Fruit fly (Drosophila melanogaster) whole organism, embryonic: ENCODE data around the gene RpS15Aa.
A peak's percentile ranks its signal among the peaks of the same experiment; 100 is the strongest.

ENCODE experiments used
- Atf-2 ChIP-seq: fragments of 200-800 bp; sonication (Bioruptor generic); optimal IDR thresholded peaks from 2 replicates; lab custom pipeline; 2016; ENCODE audit warnings: missing biosample characterization, missing genetic modification characterization
- CG10209 ChIP-seq: fragments of 200-800 bp; sonication (Bioruptor generic); optimal IDR thresholded peaks from 3 replicates; lab custom pipeline; 2017; ENCODE audit warnings: missing biosample characterization, mild to moderate bottlenecking, missing genetic modification characterization, missing genetic modification reagents
- CG1024 ChIP-seq: fragments of 200-800 bp; sonication (Bioruptor generic); IDR thresholded peaks from 2 replicates; pipeline ENCODE4 v1.3.6; 2022; ENCODE audit warnings: missing biosample characterization, missing genetic modification characterization
- CG11085 ChIP-seq: fragments of 200-800 bp; sonication (Bioruptor generic); IDR thresholded peaks from 2 replicates; pipeline ENCODE4 v1.3.6; 2022; ENCODE audit warnings: missing biosample characterization, missing genetic modification characterization
- CG11456 ChIP-seq: fragments of 200-800 bp; sonication (Bioruptor generic); IDR thresholded peaks from 3 replicates; pipeline ENCODE4 v1.3.6; 2022; ENCODE audit warnings: missing biosample characterization, missing genetic modification characterization
- CG11723 ChIP-seq: fragments of 200-800 bp; sonication (Bioruptor generic); optimal IDR thresholded peaks from 2 replicates; lab custom pipeline; 2017; ENCODE audit warnings: missing biosample characterization, mild to moderate bottlenecking, missing genetic modification characterization
- CG12104 ChIP-seq: fragments of 200-800 bp; sonication (Bioruptor generic); optimal IDR thresholded peaks from 3 replicates; lab custom pipeline; 2016; ENCODE audit warnings: missing biosample characterization, missing genetic modification characterization
- CG15073 ChIP-seq: fragments of 200-800 bp; sonication (Bioruptor generic); optimal IDR thresholded peaks from 2 replicates; lab custom pipeline; 2016; ENCODE audit warnings: missing biosample characterization, missing genetic modification characterization
- CG15696 ChIP-seq: fragments of 200-800 bp; sonication (Bioruptor generic); optimal IDR thresholded peaks from 2 replicates; lab custom pipeline; 2019; ENCODE audit warnings: missing biosample characterization, mild to moderate bottlenecking, missing genetic modification characterization, moderate library complexity
- CG16815 ChIP-seq: fragments of 200-800 bp; sonication (Bioruptor generic); optimal IDR thresholded peaks from 3 replicates; lab custom pipeline; 2017; ENCODE audit warnings: missing biosample characterization, mild to moderate bottlenecking, missing genetic modification characterization
- CG2712 ChIP-seq: fragments of 200-800 bp; optimal IDR thresholded peaks from 3 replicates; lab custom pipeline; 2019; ENCODE audit warnings: missing biosample characterization, mild to moderate bottlenecking, missing genetic modification characterization, moderate library complexity
- CG3995 ChIP-seq: fragments of 200-800 bp; sonication (Bioruptor generic); optimal IDR thresholded peaks from 3 replicates; lab custom pipeline; 2016; ENCODE audit warnings: missing biosample characterization, missing genetic modification characterization
- CG5180 ChIP-seq: fragments of 200-800 bp; sonication (Bioruptor generic); optimal IDR thresholded peaks from 3 replicates; lab custom pipeline; 2017; ENCODE audit warnings: missing biosample characterization, missing genetic modification characterization, mild to moderate bottlenecking, moderate library complexity, missing genetic modification reagents
- CG5245 ChIP-seq: fragments of 200-800 bp; sonication (Bioruptor generic); optimal IDR thresholded peaks from 3 replicates; lab custom pipeline; 2016; ENCODE audit warnings: missing biosample characterization, missing genetic modification characterization
- CG6254 ChIP-seq: fragments of 200-800 bp; sonication (Bioruptor generic); optimal IDR thresholded peaks from 3 replicates; lab custom pipeline; 2017; ENCODE audit warnings: mild to moderate bottlenecking, missing biosample characterization, missing genetic modification reagents, missing genetic modification characterization
- CG6272 ChIP-seq: fragments of 200-800 bp; sonication (Bioruptor generic); IDR thresholded peaks from 2 replicates; pipeline ENCODE4 v1.3.6; 2022; ENCODE audit warnings: missing biosample characterization, missing genetic modification characterization
- CG6854 ChIP-seq: fragments of 200-800 bp; sonication (Bioruptor generic); optimal IDR thresholded peaks from 3 replicates; lab custom pipeline; 2017; ENCODE audit warnings: missing biosample characterization, mild to moderate bottlenecking, missing genetic modification characterization
- CG7372 ChIP-seq: fragments of 200-800 bp; sonication (Bioruptor generic); IDR thresholded peaks from 2 replicates; pipeline ENCODE4 v1.3.6; 2022; ENCODE audit warnings: missing biosample characterization, missing genetic modification characterization
- CG8290 ChIP-seq, 3 experiments: fragments of 200-800 bp; sonication (Bioruptor generic); optimal IDR thresholded peaks; 2 replicates each; lab custom pipeline; 2016 to 2019; ENCODE audit warnings: missing biosample characterization in 3 of 3, missing genetic modification characterization in 3 of 3, mild to moderate bottlenecking in 2 of 3, moderate library complexity in 1 of 3
- CG9797 ChIP-seq: fragments of 200-800 bp; sonication (Bioruptor generic); optimal IDR thresholded peaks from 3 replicates; lab custom pipeline; 2018; ENCODE audit warnings: missing biosample characterization, mild to moderate bottlenecking, missing genetic modification characterization
- CG9817 ChIP-seq: fragments of 200-800 bp; sonication (Bioruptor generic); optimal IDR thresholded peaks from 2 replicates; lab custom pipeline; 2018; ENCODE audit warnings: missing biosample characterization, mild to moderate bottlenecking, missing genetic modification characterization, moderate library complexity
- CkIIα-i1 ChIP-seq: fragments of 200-800 bp; sonication (Bioruptor generic); IDR thresholded peaks from 2 replicates; pipeline ENCODE4 v1.3.6; 2022; ENCODE audit warnings: missing biosample characterization, missing genetic modification characterization
- Doc3 ChIP-seq: fragments of 200-800 bp; sonication (Bioruptor generic); IDR thresholded peaks from 3 replicates; pipeline ENCODE4 v1.3.6; 2022; ENCODE audit warnings: missing biosample characterization, missing genetic modification characterization; ENCODE audit not compliant: partially characterized antibody
- E2f1 ChIP-seq: fragments of 200-800 bp; sonication (Bioruptor generic); IDR thresholded peaks from 2 replicates; pipeline ENCODE4 v1.3.6; 2022; ENCODE audit warnings: missing biosample characterization, missing genetic modification characterization
- Eip74EF ChIP-seq, 2 experiments: fragments of 200-800 bp in 1 of 2; fragments of >200 bp in 1 of 2; sonication (Bioruptor generic) in 1 of 2; optimal IDR thresholded peaks; 2 replicates each; lab custom pipeline; 2017 to 2019; ENCODE audit warnings: missing biosample characterization in 2 of 2, missing genetic modification characterization in 2 of 2, mild to moderate bottlenecking in 1 of 2, moderate library complexity in 1 of 2
- HLHmδ ChIP-seq: fragments of 200-800 bp; sonication (Bioruptor generic); optimal IDR thresholded peaks from 2 replicates; lab custom pipeline; 2018; ENCODE audit warnings: missing biosample characterization, mild to moderate bottlenecking, missing genetic modification characterization, moderate library complexity
- Mad ChIP-seq: fragments of 200-800 bp; sonication (Bioruptor generic); optimal IDR thresholded peaks from 2 replicates; lab custom pipeline; 2016; ENCODE audit warnings: missing biosample characterization, missing genetic modification characterization
- Med ChIP-seq: fragments of 200-800 bp; sonication (Bioruptor generic); peaks from one replicate; lab custom pipeline; 2016; ENCODE audit warnings: missing biosample characterization, missing genetic modification characterization, mild to moderate bottlenecking, inconsistent platforms, moderate library complexity
- Myb ChIP-seq: fragments of 200-800 bp; sonication (Bioruptor generic); optimal IDR thresholded peaks from 2 replicates; lab custom pipeline; 2016; ENCODE audit warnings: missing biosample characterization, missing genetic modification characterization
- NC2α ChIP-seq: fragments of 200-800 bp; sonication (Bioruptor generic); optimal IDR thresholded peaks from 2 replicates; lab custom pipeline; 2016; ENCODE audit warnings: missing biosample characterization, missing genetic modification characterization
- Oli ChIP-seq: fragments of 200-800 bp; sonication (Bioruptor generic); optimal IDR thresholded peaks from 2 replicates; lab custom pipeline; 2018; ENCODE audit warnings: missing biosample characterization, mild to moderate bottlenecking, missing genetic modification characterization, moderate library complexity
- Opbp ChIP-seq: fragments of 200-800 bp; sonication (Bioruptor generic); IDR thresholded peaks from 3 replicates; pipeline ENCODE4 v1.3.6; 2022; ENCODE audit warnings: missing biosample characterization, missing genetic modification characterization; ENCODE audit not compliant: partially characterized antibody
- ab ChIP-seq: fragments of 200-800 bp; sonication (Bioruptor generic); optimal IDR thresholded peaks from 2 replicates; lab custom pipeline; 2016; ENCODE audit warnings: missing biosample characterization, missing genetic modification characterization
- ap ChIP-seq: fragments of 200-800 bp; sonication (Bioruptor generic); IDR thresholded peaks from 2 replicates; pipeline ENCODE4 v1.3.6; 2022; ENCODE audit warnings: missing biosample characterization, missing genetic modification characterization
- bigmax ChIP-seq: fragments of 200-800 bp; sonication (Bioruptor generic); optimal IDR thresholded peaks from 2 replicates; lab custom pipeline; 2018; ENCODE audit warnings: missing biosample characterization, mild to moderate bottlenecking, missing genetic modification characterization
- caup ChIP-seq: fragments of 200-800 bp; sonication (Bioruptor generic); optimal IDR thresholded peaks from 3 replicates; lab custom pipeline; 2017; ENCODE audit warnings: missing biosample characterization, mild to moderate bottlenecking, missing genetic modification characterization, moderate library complexity; ENCODE audit not compliant: severe bottlenecking
- dati ChIP-seq: fragments of 200-800 bp; sonication (Bioruptor generic); IDR thresholded peaks from 2 replicates; pipeline ENCODE4 v1.3.6; 2022; ENCODE audit warnings: missing biosample characterization, missing genetic modification characterization
- dm ChIP-seq: fragments of 200-800 bp; sonication (Bioruptor generic); optimal IDR thresholded peaks from 3 replicates; lab custom pipeline; 2016; ENCODE audit warnings: missing biosample characterization, missing genetic modification characterization
- gcm ChIP-seq: fragments of 200-800 bp; sonication (Bioruptor generic); optimal IDR thresholded peaks from 2 replicates; lab custom pipeline; 2019; ENCODE audit warnings: missing biosample characterization, mild to moderate bottlenecking, missing genetic modification characterization, moderate library complexity
- h ChIP-seq: fragments of >200 bp; optimal IDR thresholded peaks from 2 replicates; lab custom pipeline; 2017
- hkb ChIP-seq, 2 experiments: fragments of 200-800 bp in 1 of 2; fragments of >200 bp in 1 of 2; sonication (Bioruptor generic) in 1 of 2; IDR thresholded peaks in 1 of 2; optimal IDR thresholded peaks in 1 of 2; 2 replicates each; pipeline versions ENCODE4 v1.3.6 to Lab custom; 2017 to 2022; ENCODE audit warnings: missing biosample characterization in 1 of 2, missing genetic modification characterization in 1 of 2
- kay ChIP-seq: fragments of 200-800 bp; sonication (Bioruptor generic); optimal IDR thresholded peaks from 2 replicates; lab custom pipeline; 2016; ENCODE audit warnings: missing biosample characterization, missing genetic modification characterization
- lilli ChIP-seq: fragments of 200-800 bp; sonication (Bioruptor generic); optimal IDR thresholded peaks from 3 replicates; lab custom pipeline; 2016; ENCODE audit warnings: missing biosample characterization, missing genetic modification characterization
- oc ChIP-seq: fragments of 200-800 bp; sonication (Bioruptor generic); optimal IDR thresholded peaks from 2 replicates; lab custom pipeline; 2018; ENCODE audit warnings: missing biosample characterization, mild to moderate bottlenecking, missing genetic modification characterization, moderate library complexity
- salm ChIP-seq: fragments of 200-800 bp; sonication (Bioruptor generic); optimal IDR thresholded peaks from 2 replicates; lab custom pipeline; 2018; ENCODE audit warnings: missing biosample characterization, mild to moderate bottlenecking, missing genetic modification characterization
- scrt ChIP-seq: fragments of 200-800 bp; sonication (Bioruptor generic); optimal IDR thresholded peaks from 2 replicates; lab custom pipeline; 2018; ENCODE audit warnings: missing biosample characterization, mild to moderate bottlenecking, missing genetic modification characterization, moderate library complexity
- sens ChIP-seq: fragments of 200-800 bp; sonication (Bioruptor generic); peaks from one replicate; lab custom pipeline; 2016; ENCODE audit warnings: missing biosample characterization, missing genetic modification characterization
- tin ChIP-seq: fragments of 200-800 bp; sonication (Bioruptor generic); optimal IDR thresholded peaks from 3 replicates; lab custom pipeline; 2016; ENCODE audit warnings: missing biosample characterization, missing genetic modification characterization

RpS15Aa gene

dm6 chrX:13302615-13303526 lies 34.6 kb downstream of the RpS15Aa start (continued):
- no peak for TF ChIP-seq CG9817 (tag; lab: Kevin White, UChicago)
- TF ChIP-seq Atf-2 (GFP tag; lab: Kevin White, UChicago): no peak
- no peak for TF ChIP-seq Mad
- no peak for TF ChIP-seq CG15073 (GFP tag; lab: Kevin White, UChicago)
- no peak for TF ChIP-seq CG1024 (GFP tag; lab: Robert Waterston, UW)
- TF ChIP-seq kay (GFP tag; lab: Kevin White, UChicago): peak; percentile 67
- TF ChIP-seq bigmax (GFP tag; lab: Kevin White, UChicago): no peak
- TF ChIP-seq CG10209 (GFP tag; lab: Kevin White, UChicago): no peak
- no peak for TF ChIP-seq hkb (optimal IDR thresholded peaks at IDR 0.05; lab: Kevin White, UChicago)
- TF ChIP-seq hkb (GFP tag; IDR thresholded peaks at IDR 0.05; lab: Robert Waterston, UW): no peak; the same call in 1 of the 2 replicates
- no peak for TF ChIP-seq CG11456 (GFP tag; lab: Robert Waterston, UW)
- TF ChIP-seq CG8290 (GFP tag; optimal IDR thresholded peaks at IDR 0.05; lab: Kevin White, UChicago): no peak
- TF ChIP-seq CG8290 (tag; optimal IDR thresholded peaks at IDR 0.05; lab: Kevin White, UChicago): peak in 1 of 2 experiments; percentile 31
- TF ChIP-seq Doc3 (GFP tag; lab: Robert Waterston, UW): no peak
- no peak for TF ChIP-seq CG6254 (GFP tag; lab: Kevin White, UChicago)
- no peak for TF ChIP-seq CG5245
- TF ChIP-seq scrt (GFP tag; lab: Kevin White, UChicago): no peak
- TF ChIP-seq CG7372 (GFP tag; lab: Robert Waterston, UW): no peak
- TF ChIP-seq Eip74EF (GFP tag; optimal IDR thresholded peaks at IDR 0.05; lab: Kevin White, UChicago): no peak
- TF ChIP-seq CG5180: no peak
- no peak for TF ChIP-seq CG16815 (GFP tag; lab: Kevin White, UChicago)
- TF ChIP-seq E2f1 (GFP tag; lab: Robert Waterston, UW): no peak
- TF ChIP-seq h (lab: Kevin White, UChicago): no peak
- no peak for TF ChIP-seq caup (GFP tag; lab: Kevin White, UChicago)
- no peak for TF ChIP-seq ab (GFP tag; lab: Kevin White, UChicago)
- no peak for TF ChIP-seq NC2α (GFP tag; lab: Kevin White, UChicago)
- no peak for TF ChIP-seq CkIIα-i1
- TF ChIP-seq gcm (GFP tag; lab: Kevin White, UChicago): no peak
- no peak for TF ChIP-seq sens (GFP tag; lab: Kevin White, UChicago)
- no peak for TF ChIP-seq CG6272 (GFP tag; lab: Robert Waterston, UW)
- TF ChIP-seq CG3995 (GFP tag; lab: Kevin White, UChicago): no peak
- peak; percentile 16 for TF ChIP-seq oc (tag; lab: Kevin White, UChicago)
- TF ChIP-seq lilli (GFP tag; lab: Kevin White, UChicago): no peak
- no peak for TF ChIP-seq dati (GFP tag; lab: Robert Waterston, UW)
- no peak for TF ChIP-seq Opbp (GFP tag; lab: Robert Waterston, UW)
- no peak for TF ChIP-seq Oli (tag; lab: Kevin White, UChicago)
- no peak for TF ChIP-seq HLHmδ
- TF ChIP-seq tin (GFP tag; lab: Kevin White, UChicago): no peak
- TF ChIP-seq CG15696: no peak
- TF ChIP-seq dm (GFP tag; lab: Kevin White, UChicago): no peak
- TF ChIP-seq ap (GFP tag; lab: Robert Waterston, UW): peak; percentile 28; the same call in 1 of the 2 replicates
- TF ChIP-seq CG12104 (GFP tag; lab: Kevin White, UChicago): no peak
- no peak for TF ChIP-seq Myb (GFP tag; lab: Kevin White, UChicago)
- TF ChIP-seq CG11085 (GFP tag; lab: Robert Waterston, UW): no peak
- TF ChIP-seq CG2712 (tag; lab: Kevin White, UChicago): no peak
- TF ChIP-seq CG6854 (GFP tag; lab: Kevin White, UChicago): no peak
- no peak for TF ChIP-seq CG11723 (GFP tag; lab: Kevin White, UChicago)
- no peak for TF ChIP-seq CG9797
- no peak for TF ChIP-seq salm
- TF ChIP-seq Med (GFP tag; lab: Kevin White, UChicago): peak; percentile 79
